Worm (Caenorhabditis elegans) whole organism, late embryonic: ENCODE measurements around the gene brc-2.
A peak's percentile ranks its signal among the peaks of the same experiment; 100 is the strongest.

ENCODE experiments used
- Y22D7AL.16 ChIP-seq: sonication (generic microtip); optimal IDR thresholded peaks from 2 replicates; lab custom pipeline; 2016; ENCODE audit warnings: missing genetic modification characterization, missing compliant biosample characterization
- ama-1 ChIP-seq: fragments of 150-350 bp; optimal IDR thresholded peaks from 2 replicates; lab custom pipeline; 2014
- ceh-18 ChIP-seq: sonication (generic microtip); optimal IDR thresholded peaks from 2 replicates; lab custom pipeline; 2016; ENCODE audit warnings: missing genetic modification characterization, missing compliant biosample characterization
- ceh-19 ChIP-seq: fragments of 200-800 bp; sonication (Bioruptor generic); optimal IDR thresholded peaks from 2 replicates; lab custom pipeline; 2018; ENCODE audit warnings: mild to moderate bottlenecking, missing genetic modification characterization, missing compliant biosample characterization
- ceh-2 ChIP-seq: sonication (generic microtip); optimal IDR thresholded peaks from 2 replicates; lab custom pipeline; 2016; ENCODE audit warnings: missing genotype, missing genetic modification characterization, missing compliant biosample characterization
- ceh-34 ChIP-seq: sonication (generic microtip); optimal IDR thresholded peaks from 2 replicates; lab custom pipeline; 2016; ENCODE audit warnings: mild to moderate bottlenecking, missing genetic modification characterization, missing compliant biosample characterization
- ceh-45 ChIP-seq: fragments of 200-800 bp; sonication (Bioruptor generic); IDR thresholded peaks from 2 replicates; pipeline ENCODE4 v1.3.6; 2022; ENCODE audit warnings: missing genetic modification reagents, missing genetic modification characterization, missing compliant biosample characterization
- dve-1 ChIP-seq: sonication (generic microtip); optimal IDR thresholded peaks from 2 replicates; lab custom pipeline; 2017; ENCODE audit warnings: antibody characterized with exemption, mild to moderate bottlenecking, missing genetic modification characterization, missing compliant biosample characterization
- fax-1 ChIP-seq: sonication (generic microtip); optimal IDR thresholded peaks from 2 replicates; lab custom pipeline; 2016; ENCODE audit warnings: missing genotype, missing genetic modification characterization, missing compliant biosample characterization
- fkh-10 ChIP-seq: fragments of 150-350 bp; optimal IDR thresholded peaks from 2 replicates; lab custom pipeline; 2014; ENCODE audit warnings: missing biosample characterization, missing genetic modification reagents, missing genetic modification characterization
- hlh-13 ChIP-seq: fragments of 200-800 bp; sonication (Bioruptor generic); optimal IDR thresholded peaks from 2 replicates; lab custom pipeline; 2018; ENCODE audit warnings: mild to moderate bottlenecking, missing genetic modification characterization, missing compliant biosample characterization
- hlh-30 ChIP-seq: sonication (generic microtip); optimal IDR thresholded peaks from 2 replicates; lab custom pipeline; 2017; ENCODE audit warnings: antibody characterized with exemption, missing genetic modification characterization, missing compliant biosample characterization; ENCODE audit not compliant: insufficient read depth
- hlh-6 ChIP-seq: sonication (generic microtip); optimal IDR thresholded peaks from 2 replicates; lab custom pipeline; 2016; ENCODE audit warnings: missing genotype, missing genetic modification characterization, missing compliant biosample characterization
- hlh-8 ChIP-seq: sonication (generic microtip); optimal IDR thresholded peaks from 2 replicates; lab custom pipeline; 2016; ENCODE audit warnings: missing genotype, missing genetic modification characterization, missing compliant biosample characterization
- madf-2 ChIP-seq: sonication (generic microtip); optimal IDR thresholded peaks from 2 replicates; lab custom pipeline; 2017; ENCODE audit warnings: missing genetic modification characterization, missing compliant biosample characterization
- npax-4 ChIP-seq: sonication (generic microtip); optimal IDR thresholded peaks from 2 replicates; lab custom pipeline; 2016; ENCODE audit warnings: missing genetic modification characterization, missing compliant biosample characterization
- pag-3 ChIP-seq: sonication (generic microtip); optimal IDR thresholded peaks from 2 replicates; lab custom pipeline; 2016; ENCODE audit warnings: missing compliant biosample characterization, missing genetic modification characterization, borderline replicate concordance
- pha-2 ChIP-seq: sonication (generic microtip); optimal IDR thresholded peaks from 2 replicates; lab custom pipeline; 2017; ENCODE audit warnings: mild to moderate bottlenecking, missing genetic modification characterization, missing compliant biosample characterization
- pros-1 ChIP-seq: fragments of 150-350 bp; optimal IDR thresholded peaks from 2 replicates; lab custom pipeline; 2014; ENCODE audit warnings: missing biosample characterization, missing genetic modification reagents, missing genetic modification characterization
- sox-4 ChIP-seq: sonication (generic microtip); optimal IDR thresholded peaks from 2 replicates; lab custom pipeline; 2017; ENCODE audit warnings: mild to moderate bottlenecking, missing genetic modification characterization, inconsistent platforms, missing compliant biosample characterization
- unc-42 ChIP-seq: sonication (generic microtip); optimal IDR thresholded peaks from 2 replicates; lab custom pipeline; 2016; ENCODE audit warnings: missing genotype, missing genetic modification characterization, missing compliant biosample characterization
- unc-55 ChIP-seq: sonication (generic microtip); optimal IDR thresholded peaks from 2 replicates; lab custom pipeline; 2017; ENCODE audit warnings: missing biosample characterization, missing genetic modification reagents, missing genetic modification characterization

Gene brc-2

DNA sequence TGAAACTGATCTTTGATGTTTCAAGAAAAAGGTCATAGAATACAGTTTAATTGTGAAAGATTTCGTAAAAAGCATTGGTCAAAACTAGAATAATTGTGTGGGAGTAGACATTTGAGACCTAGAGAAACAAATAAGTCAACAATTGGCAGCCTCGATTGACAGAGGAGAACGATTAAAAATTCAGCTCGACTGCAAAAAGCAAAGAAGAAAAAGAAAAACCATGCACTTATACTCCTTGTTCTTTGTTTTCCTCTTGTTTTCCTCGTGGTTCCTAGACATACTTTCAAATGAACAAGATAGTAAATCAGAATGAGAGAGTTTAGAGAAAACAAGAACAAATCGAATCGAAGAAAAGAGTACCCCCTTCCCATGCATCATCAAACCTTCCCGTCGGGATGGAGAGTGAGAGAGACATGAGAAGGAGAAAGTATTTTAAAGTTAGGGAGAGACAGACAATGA lies 45.5 kb downstream of the brc-2 start:
- no peak for TF ChIP-seq hlh-30 (tag; lab: Kevin White, UChicago)
- peak; percentile 16 for TF ChIP-seq dve-1 (tag; lab: Kevin White, UChicago)
- TF ChIP-seq ceh-34 (tag; lab: Kevin White, UChicago): no peak
- no peak for TF ChIP-seq ceh-19 (GFP tag; lab: Kevin White, UChicago)

- TF ChIP-seq hlh-8 (tag; lab: Kevin White, UChicago) (no peak), hlh-30 (tag; lab: Kevin White, UChicago) (no peak), ceh-2 (no peak), pag-3 (tag; lab: Kevin White, UChicago) (no peak), madf-2 (no peak), ama-1 (lab: Kevin White, UChicago) (no peak), ceh-18 (tag; lab: Kevin White, UChicago) (no peak), unc-42 (tag; lab: Kevin White, UChicago) (no peak), hlh-6 (tag; lab: Kevin White, UChicago) (no peak), ceh-45 (GFP tag; lab: Robert Waterston, UW) (no peak), pros-1 (tag; lab: Kevin White, UChicago) (no peak), sox-4 (tag; lab: Kevin White, UChicago) (no peak), fax-1 (no peak), hlh-13 (no peak), unc-55 (GFP tag; lab: Kevin White, UChicago) (no peak), pha-2 (tag; lab: Kevin White, UChicago) (no peak), npax-4 (tag; lab: Kevin White, UChicago) (no peak), Y22D7AL.16 (no peak), fkh-10 (no peak), ceh-19 (GFP tag; lab: Kevin White, UChicago) (no peak)
- TF ChIP-seq, all 69 proteins: peak for 0
These were observed 46.2 kb downstream of the brc-2 start, which contains the start of gene zak-1 for ce11 chrIII:6856709-6857108. Gene zak-1, minus strand, starts transcription at chrIII:6856809.
